Worm (Caenorhabditis elegans): Measurements from ENCODE around the gene tag-241.

tag-241 gene

DNA sequence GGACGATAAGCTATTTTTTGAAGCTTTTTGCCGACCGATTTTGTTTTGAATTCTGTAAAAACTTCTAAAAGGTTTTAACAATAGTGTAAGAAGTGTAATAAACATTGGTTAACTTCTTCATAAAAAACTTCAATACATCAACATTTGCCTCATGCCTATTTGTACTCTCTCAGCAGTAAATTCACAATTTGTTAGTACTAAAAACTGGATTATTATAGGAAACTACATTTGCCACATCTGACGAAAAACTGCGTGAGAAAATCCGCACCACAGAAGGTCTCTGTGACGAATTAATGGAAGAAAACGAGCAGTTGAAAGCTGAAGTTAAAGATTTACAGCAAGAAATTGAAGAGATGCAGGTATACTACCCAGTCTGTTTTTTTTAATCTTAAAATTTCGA is 3.7 kb downstream of the tag-241 start:
- no peak for TF ChIP-seq snpc-4 (tag; optimal IDR thresholded peaks at IDR 0.05)
- no peak for TF ChIP-seq unc-62 (GFP tag; optimal IDR thresholded peaks at IDR 0.05)
- TF ChIP-seq C34F6.9 (tag; optimal IDR thresholded peaks at IDR 0.05) = no peak
- TF ChIP-seq fos-1 (tag; optimal IDR thresholded peaks at IDR 0.05) = no peak
- TF ChIP-seq nhr-237 (tag; optimal IDR thresholded peaks at IDR 0.05) = no peak
- TF ChIP-seq alr-1 (tag; optimal IDR thresholded peaks at IDR 0.05) = no peak
- TF ChIP-seq peb-1 (tag; optimal IDR thresholded peaks at IDR 0.05) = no peak
- no peak for TF ChIP-seq egl-27 (tag; optimal IDR thresholded peaks at IDR 0.05)
- TF ChIP-seq lin-39 (tag; optimal IDR thresholded peaks at IDR 0.05) = no peak
- TF ChIP-seq R02D3.7 (tag; optimal IDR thresholded peaks at IDR 0.05) = no peak
- TF ChIP-seq nhr-25 (tag; optimal IDR thresholded peaks at IDR 0.05) = no peak
- TF ChIP-seq gmeb-1 (tag; optimal IDR thresholded peaks at IDR 0.05) = no peak
- TF ChIP-seq nhr-23 (tag; optimal IDR thresholded peaks at IDR 0.05) = no peak
- TF ChIP-seq sma-3 (GFP tag; optimal IDR thresholded peaks at IDR 0.05) = no peak
- TF ChIP-seq ztf-1 (GFP tag; conservative IDR thresholded peaks at IDR 0.05) = no peak

ce11 chrX:11828661-11829060 is 4.9 kb downstream of the tag-241 start:
- no peak for TF ChIP-seq egl-27 (tag; optimal IDR thresholded peaks at IDR 0.05)
- no peak for TF ChIP-seq nhr-11 (tag; optimal IDR thresholded peaks at IDR 0.05)
- no peak for TF ChIP-seq nhr-10 (tag; optimal IDR thresholded peaks at IDR 0.05)
- no peak for TF ChIP-seq ceh-16 (tag; optimal IDR thresholded peaks at IDR 0.05)

DNA sequence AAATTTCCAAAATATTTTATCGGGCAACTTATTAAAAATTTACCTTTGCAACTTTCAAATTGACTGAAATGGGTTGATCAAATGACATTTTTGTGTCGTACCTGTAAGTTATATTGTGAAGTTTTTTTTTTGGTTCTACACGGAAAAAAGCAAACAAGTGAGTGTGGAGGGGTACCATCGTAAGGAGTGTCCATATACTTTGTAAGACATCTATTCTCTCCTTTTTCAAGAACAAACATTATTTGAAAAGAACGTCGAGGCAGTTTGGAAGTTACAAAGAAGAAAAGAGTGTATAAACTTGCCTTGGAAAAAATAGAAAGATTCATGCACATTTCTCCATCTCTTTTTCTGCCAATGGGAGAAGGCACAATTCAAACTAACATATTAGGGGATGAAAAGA is 13.6 kb downstream of the tag-241 start, which contains the start of gene taf-7.1:
Gene taf-7.1 (minus strand): TSS at position 101 of the 400 bp plus-strand sequence.
- TF ChIP-seq lsy-2 (tag; optimal IDR thresholded peaks at IDR 0.05) (no peak), unc-62 (GFP tag; optimal IDR thresholded peaks at IDR 0.05) (no peak)

- TF ChIP-seq ztf-4 (tag; optimal IDR thresholded peaks at IDR 0.05) = no peak
- no peak for TF ChIP-seq nhr-6 (tag; optimal IDR thresholded peaks at IDR 0.05)
Observed at ce11 chrX:11843363-11843762, 19.6 kb downstream of the tag-241 start, which contains the start of gene F54F7.2. TSS of gene F54F7.2 (plus strand) at chrX:11843663.

ce11 chrX:11848618-11849017 is 24.8 kb downstream of the tag-241 start, which contains the start of gene F54F7.9:
TSS of gene F54F7.9 (minus strand) at chrX:11848718.
- TF ChIP-seq nhr-25 (tag; optimal IDR thresholded peaks at IDR 0.05) (no peak), fos-1 (tag; optimal IDR thresholded peaks at IDR 0.05) (no peak)

- TF ChIP-seq alr-1 (tag; optimal IDR thresholded peaks at IDR 0.05) (no peak), nhr-129 (tag; optimal IDR thresholded peaks at IDR 0.05) (no peak), elt-1 (tag; optimal IDR thresholded peaks at IDR 0.05) (no peak), R02D3.7 (tag; optimal IDR thresholded peaks at IDR 0.05) (no peak), ztf-1 (GFP tag; conservative IDR thresholded peaks at IDR 0.05) (no peak), nhr-237 (tag; optimal IDR thresholded peaks at IDR 0.05) (no peak), sma-9 (GFP tag; optimal IDR thresholded peaks at IDR 0.05) (no peak), sma-9 (tag; optimal IDR thresholded peaks at IDR 0.05) (no peak), gmeb-1 (tag; optimal IDR thresholded peaks at IDR 0.05) (no peak), ZK546.5 (tag; optimal IDR thresholded peaks at IDR 0.05) (no peak), ceh-82 (tag; optimal IDR thresholded peaks at IDR 0.05) (no peak), sma-3 (GFP tag; optimal IDR thresholded peaks at IDR 0.05) (no peak), lin-13 (GFP tag; optimal IDR thresholded peaks at IDR 0.05) (no peak)
Observed at ce11 chrX:11850082-11850481, 26.3 kb downstream of the tag-241 start, which contains the start of gene F54F7.3. TSS of gene F54F7.3 (minus strand) at chrX:11850182.

- TF ChIP-seq snpc-4 (tag; optimal IDR thresholded peaks at IDR 0.05) = no peak
- TF ChIP-seq fos-1 (tag; optimal IDR thresholded peaks at IDR 0.05) = no peak
- TF ChIP-seq ceh-82 (tag; optimal IDR thresholded peaks at IDR 0.05) = no peak
- TF ChIP-seq alr-1 (tag; optimal IDR thresholded peaks at IDR 0.05) = no peak
- no peak for TF ChIP-seq ama-1 (optimal IDR thresholded peaks at IDR 0.05)
- TF ChIP-seq unc-55 (GFP tag; optimal IDR thresholded peaks at IDR 0.05) = no peak
- no peak for TF ChIP-seq egl-27 (tag; optimal IDR thresholded peaks at IDR 0.05)
- TF ChIP-seq C34F6.9 (tag; optimal IDR thresholded peaks at IDR 0.05) = no peak
- TF ChIP-seq nhr-10 (tag; optimal IDR thresholded peaks at IDR 0.05) = no peak
- no peak for TF ChIP-seq sem-4 (tag; optimal IDR thresholded peaks at IDR 0.05)
- no peak for TF ChIP-seq mab-5 (tag; optimal IDR thresholded peaks at IDR 0.05)
Observed at ce11 chrX:11850572-11850971, 26.8 kb downstream of the tag-241 start, which contains the start of gene F54F7.14. TSS of gene F54F7.14 (plus strand) at chrX:11850872.

Data from whole organism, L2 larva.